Fruit fly (Drosophila melanogaster) whole organism, embryonic: ENCODE results near the gene CG13085.
A peak's percentile ranks its signal among the peaks of the same experiment; 100 is the strongest.

Experiments used
- Antp ChIP-seq: fragments of 200-800 bp; sonication (Bioruptor generic); optimal IDR thresholded peaks from 3 replicates; lab custom pipeline; 2016; ENCODE audit warnings: missing biosample characterization, missing genetic modification characterization
- Atf3 ChIP-seq: fragments of 200-800 bp; sonication (Bioruptor generic); optimal IDR thresholded peaks from 3 replicates; lab custom pipeline; 2016; ENCODE audit warnings: missing biosample characterization, missing genetic modification characterization
- Awh ChIP-seq: fragments of 200-800 bp; sonication (Bioruptor generic); IDR thresholded peaks from 2 replicates; pipeline ENCODE4, ENCODE4 v1.3.6; 2022; ENCODE audit warnings: missing biosample characterization, missing genetic modification characterization
- CG10654 ChIP-seq: fragments of 200-800 bp; sonication (Bioruptor generic); optimal IDR thresholded peaks from 2 replicates; lab custom pipeline; 2016; ENCODE audit warnings: missing biosample characterization, missing genetic modification characterization
- CG11247 ChIP-seq: fragments of 200-800 bp; sonication (Bioruptor generic); IDR thresholded peaks from 2 replicates; pipeline ENCODE4 v1.3.6; 2022; ENCODE audit warnings: missing biosample characterization, missing genetic modification characterization
- CG12104 ChIP-seq: fragments of 200-800 bp; sonication (Bioruptor generic); optimal IDR thresholded peaks from 3 replicates; lab custom pipeline; 2016; ENCODE audit warnings: missing biosample characterization, missing genetic modification characterization
- CG12391 ChIP-seq: fragments of 200-800 bp; sonication (Bioruptor generic); optimal IDR thresholded peaks from 3 replicates; lab custom pipeline; 2018; ENCODE audit warnings: missing biosample characterization, mild to moderate bottlenecking, missing genetic modification characterization, moderate library complexity
- CG13296 ChIP-seq: fragments of 200-800 bp; sonication (Bioruptor generic); optimal IDR thresholded peaks from 3 replicates; lab custom pipeline; 2018; ENCODE audit warnings: missing biosample characterization, mild to moderate bottlenecking, missing genetic modification characterization
- CG13894 ChIP-seq: fragments of 200-800 bp; sonication (Bioruptor generic); optimal IDR thresholded peaks from 3 replicates; lab custom pipeline; 2018; ENCODE audit warnings: missing biosample characterization, mild to moderate bottlenecking, missing genetic modification characterization, moderate library complexity
- CG15479 ChIP-seq: fragments of 200-800 bp; sonication (Bioruptor generic); optimal IDR thresholded peaks from 3 replicates; lab custom pipeline; 2019; ENCODE audit warnings: missing biosample characterization, mild to moderate bottlenecking, missing genetic modification characterization, moderate library complexity
- CG17359 ChIP-seq: fragments of 200-800 bp; sonication (Bioruptor generic); optimal IDR thresholded peaks from 3 replicates; lab custom pipeline; 2018; ENCODE audit warnings: missing biosample characterization, mild to moderate bottlenecking, missing genetic modification characterization, moderate library complexity
- CG17568 ChIP-seq: fragments of 200-800 bp; sonication (Bioruptor generic); optimal IDR thresholded peaks from 2 replicates; lab custom pipeline; 2018; ENCODE audit warnings: missing biosample characterization, mild to moderate bottlenecking, missing genetic modification characterization, moderate library complexity
- CG18619 ChIP-seq: fragments of 200-800 bp; sonication (Bioruptor generic); optimal IDR thresholded peaks from 3 replicates; lab custom pipeline; 2017; ENCODE audit warnings: missing biosample characterization, mild to moderate bottlenecking, missing genetic modification characterization
- CG2199 ChIP-seq: fragments of 200-800 bp; sonication (Bioruptor generic); IDR thresholded peaks from 3 replicates; pipeline ENCODE4 v1.3.6; 2022; ENCODE audit warnings: missing biosample characterization, missing genetic modification characterization
- CG2678 ChIP-seq: fragments of 200-800 bp; sonication (Bioruptor generic); optimal IDR thresholded peaks from 3 replicates; lab custom pipeline; 2019; ENCODE audit warnings: missing biosample characterization, mild to moderate bottlenecking, missing genetic modification characterization, moderate library complexity
- CG3065 ChIP-seq: fragments of 200-800 bp; sonication (Bioruptor generic); optimal IDR thresholded peaks from 2 replicates; lab custom pipeline; 2016; ENCODE audit warnings: missing biosample characterization, missing genetic modification characterization
- CG6272 ChIP-seq: fragments of 200-800 bp; sonication (Bioruptor generic); IDR thresholded peaks from 2 replicates; pipeline ENCODE4 v1.3.6; 2022; ENCODE audit warnings: missing biosample characterization, missing genetic modification characterization
- CG6791 ChIP-seq: fragments of 200-800 bp; sonication (Bioruptor generic); IDR thresholded peaks from 3 replicates; pipeline ENCODE4 v1.3.6; 2022; ENCODE audit warnings: missing biosample characterization, missing genetic modification characterization; ENCODE audit not compliant: partially characterized antibody
- CG8924 ChIP-seq: fragments of 200-800 bp; optimal IDR thresholded peaks from 3 replicates; lab custom pipeline; 2019; ENCODE audit warnings: missing biosample characterization, mild to moderate bottlenecking, missing genetic modification characterization, moderate library complexity
- CG9727 ChIP-seq: fragments of 200-800 bp; sonication (Bioruptor generic); optimal IDR thresholded peaks from 3 replicates; lab custom pipeline; 2017; ENCODE audit warnings: missing biosample characterization, mild to moderate bottlenecking, missing genetic modification characterization
- CG9876 ChIP-seq: fragments of 200-800 bp; sonication (Bioruptor generic); optimal IDR thresholded peaks from 2 replicates; lab custom pipeline; 2016; ENCODE audit warnings: missing biosample characterization, missing genetic modification characterization
- CTCF ChIP-seq: fragments of 200-800 bp; sonication (Bioruptor generic); optimal IDR thresholded peaks from 2 replicates; lab custom pipeline; 2017; ENCODE audit warnings: missing biosample characterization, mild to moderate bottlenecking, missing genetic modification characterization, moderate library complexity
- CkIIα-i1 ChIP-seq: fragments of 200-800 bp; sonication (Bioruptor generic); IDR thresholded peaks from 2 replicates; pipeline ENCODE4 v1.3.6; 2022; ENCODE audit warnings: missing biosample characterization, missing genetic modification characterization
- D ChIP-seq, 2 experiments: fragments of 200-800 bp in 1 of 2; fragments of >200 bp in 1 of 2; sonication (Bioruptor generic) in 1 of 2; optimal IDR thresholded peaks; 2 replicates in 1 of 2; 3 replicates in 1 of 2; lab custom pipeline; 2017; ENCODE audit warnings: mild to moderate bottlenecking in 1 of 2, missing biosample characterization in 1 of 2, missing genetic modification characterization in 1 of 2, missing genetic modification reagents in 1 of 2
- Dref ChIP-seq: fragments of 200-800 bp; sonication (Bioruptor generic); IDR thresholded peaks from 2 replicates; pipeline ENCODE4 v1.3.6; 2022; ENCODE audit warnings: missing biosample characterization, missing genetic modification characterization
- MBD-R2 ChIP-seq: fragments of 200-800 bp; sonication (Bioruptor generic); IDR thresholded peaks from 2 replicates; pipeline ENCODE4 v1.3.6; 2022; ENCODE audit warnings: missing biosample characterization, missing genetic modification characterization
- MTF-1 ChIP-seq: fragments of 200-800 bp; sonication (Bioruptor generic); optimal IDR thresholded peaks from 2 replicates; lab custom pipeline; 2018; ENCODE audit warnings: missing biosample characterization, mild to moderate bottlenecking, missing genetic modification characterization, borderline replicate concordance
- NC2α ChIP-seq: fragments of 200-800 bp; sonication (Bioruptor generic); optimal IDR thresholded peaks from 2 replicates; lab custom pipeline; 2016; ENCODE audit warnings: missing biosample characterization, missing genetic modification characterization
- NFAT ChIP-seq: fragments of 200-800 bp; sonication (Bioruptor generic); IDR thresholded peaks from 2 replicates; pipeline ENCODE4 v1.3.6; 2022; ENCODE audit warnings: missing biosample characterization, missing genetic modification characterization
- Stat92E ChIP-seq, 3 experiments: fragments of >200 bp in 2 of 3; fragments of 200-800 bp in 1 of 3; sonication (Bioruptor generic) in 1 of 3; optimal IDR thresholded peaks; 2 replicates each; lab custom pipeline; 2017 to 2019; ENCODE audit warnings: missing biosample characterization in 3 of 3, missing genetic modification characterization in 3 of 3, mild to moderate bottlenecking in 1 of 3, moderate library complexity in 1 of 3
- abd-A ChIP-seq: fragments of 200-800 bp; sonication (Bioruptor generic); optimal IDR thresholded peaks from 3 replicates; lab custom pipeline; 2019; ENCODE audit warnings: missing biosample characterization, mild to moderate bottlenecking, missing genetic modification characterization, moderate library complexity
- ase ChIP-seq: fragments of 200-800 bp; sonication (Bioruptor generic); IDR thresholded peaks from 3 replicates; pipeline ENCODE4 v1.3.6; 2022; ENCODE audit warnings: missing biosample characterization, missing genetic modification characterization
- bbx ChIP-seq: fragments of 200-800 bp; sonication (Bioruptor generic); IDR thresholded peaks from 2 replicates; pipeline ENCODE4 v1.3.6; 2022; ENCODE audit warnings: missing biosample characterization, missing genetic modification characterization; ENCODE audit not compliant: partially characterized antibody
- cwo ChIP-seq: fragments of 200-800 bp; sonication (Bioruptor generic); optimal IDR thresholded peaks from 3 replicates; lab custom pipeline; 2017; ENCODE audit warnings: missing biosample characterization, missing genetic modification characterization, mild to moderate bottlenecking, moderate library complexity, missing genetic modification reagents
- dimm ChIP-seq: fragments of 200-800 bp; sonication (Bioruptor generic); IDR thresholded peaks from 2 replicates; pipeline ENCODE4 v1.3.6; 2022; ENCODE audit warnings: missing biosample characterization, missing genetic modification characterization
- dmrt99B ChIP-seq: fragments of 200-800 bp; sonication (Bioruptor generic); optimal IDR thresholded peaks from 2 replicates; lab custom pipeline; 2018; ENCODE audit warnings: missing biosample characterization, mild to moderate bottlenecking, missing genetic modification characterization, moderate library complexity
- emc ChIP-seq: fragments of 200-800 bp; sonication (Bioruptor generic); optimal IDR thresholded peaks from 2 replicates; lab custom pipeline; 2016; ENCODE audit warnings: missing biosample characterization, missing genetic modification characterization
- eyg ChIP-seq: fragments of 200-800 bp; sonication (Bioruptor generic); optimal IDR thresholded peaks from 3 replicates; lab custom pipeline; 2016; ENCODE audit warnings: missing biosample characterization, missing genetic modification characterization
- fd3F ChIP-seq: fragments of 200-800 bp; sonication (Bioruptor generic); optimal IDR thresholded peaks from 2 replicates; lab custom pipeline; 2018; ENCODE audit warnings: missing biosample characterization, mild to moderate bottlenecking, missing genetic modification characterization, moderate library complexity
- fd96Cb ChIP-seq: fragments of 200-800 bp; sonication (Bioruptor generic); optimal IDR thresholded peaks from 2 replicates; lab custom pipeline; 2018; ENCODE audit warnings: missing biosample characterization, mild to moderate bottlenecking, missing genetic modification characterization, moderate library complexity
- grau ChIP-seq: fragments of 200-800 bp; optimal IDR thresholded peaks from 3 replicates; lab custom pipeline; 2019; ENCODE audit warnings: missing biosample characterization, mild to moderate bottlenecking, missing genetic modification characterization, moderate library complexity
- gsb ChIP-seq: fragments of 200-800 bp; sonication (Bioruptor generic); IDR thresholded peaks from 2 replicates; pipeline ENCODE4 v1.3.6; 2022; ENCODE audit warnings: missing biosample characterization, missing genetic modification characterization
- gsb-n ChIP-seq: fragments of 200-800 bp; sonication (Bioruptor generic); optimal IDR thresholded peaks from 3 replicates; lab custom pipeline; 2018; ENCODE audit warnings: missing biosample characterization, mild to moderate bottlenecking, missing genetic modification characterization
- mirr ChIP-seq: fragments of 200-800 bp; sonication (Bioruptor generic); optimal IDR thresholded peaks from 3 replicates; lab custom pipeline; 2018; ENCODE audit warnings: missing biosample characterization, mild to moderate bottlenecking, missing genetic modification characterization
- mld ChIP-seq: fragments of 200-800 bp; sonication (Bioruptor generic); IDR thresholded peaks from 3 replicates; pipeline ENCODE4 v1.3.6; 2022; ENCODE audit warnings: missing biosample characterization, missing genetic modification characterization; ENCODE audit not compliant: partially characterized antibody
- stc ChIP-seq: fragments of 200-800 bp; sonication (Bioruptor generic); IDR thresholded peaks from 2 replicates; pipeline ENCODE4 v1.3.6; 2022; ENCODE audit warnings: missing biosample characterization, missing genetic modification characterization
- tgo ChIP-seq: fragments of 200-800 bp; sonication (Bioruptor generic); IDR thresholded peaks from 3 replicates; pipeline ENCODE4 v1.3.6; 2022; ENCODE audit warnings: missing biosample characterization, missing genetic modification characterization
- unpg ChIP-seq: fragments of 200-800 bp; sonication (Bioruptor generic); optimal IDR thresholded peaks from 3 replicates; lab custom pipeline; 2018; ENCODE audit warnings: missing biosample characterization, mild to moderate bottlenecking, missing genetic modification characterization, moderate library complexity
- usp ChIP-seq: fragments of >200 bp; optimal IDR thresholded peaks from 2 replicates; lab custom pipeline; 2017; ENCODE audit warnings: missing biosample characterization, missing genetic modification characterization
- vnd ChIP-seq: fragments of 200-800 bp; sonication (Bioruptor generic); IDR thresholded peaks from 3 replicates; pipeline ENCODE4 v1.3.6; 2022; ENCODE audit warnings: missing biosample characterization, missing genetic modification characterization; ENCODE audit not compliant: partially characterized antibody
- z ChIP-seq: fragments of 200-800 bp; sonication (Bioruptor generic); IDR thresholded peaks from 3 replicates; pipeline ENCODE4 v1.3.6; 2022; ENCODE audit warnings: missing biosample characterization, missing genetic modification characterization

The CG13085 gene

dm6 chr2L:19389749-19390148, 34.1 kb upstream of the CG13085 start, which contains the start of gene CG17549 (continued):
- no peak for TF ChIP-seq emc (GFP tag; lab: Kevin White, UChicago)
- no peak for TF ChIP-seq Awh (GFP tag; lab: Robert Waterston, UW)
- peak; percentile 84 for TF ChIP-seq z (GFP tag; lab: Robert Waterston, UW)
- no peak for TF ChIP-seq grau (tag; lab: Kevin White, UChicago)
- no peak for TF ChIP-seq CG13296 (GFP tag; lab: Kevin White, UChicago)
- TF ChIP-seq ase, result no peak
- 0 out of 2 replicates have a peak, but pooled peaks have one; percentile 30 for TF ChIP-seq NFAT
- TF ChIP-seq abd-A (tag; lab: Kevin White, UChicago), result no peak
- TF ChIP-seq D (optimal IDR thresholded peaks at IDR 0.05; lab: Kevin White, UChicago), result no peak
- no peak for TF ChIP-seq D (GFP tag; optimal IDR thresholded peaks at IDR 0.05; lab: Kevin White, UChicago)
- no peak for TF ChIP-seq gsb-n
- no peak for TF ChIP-seq CG12391 (tag; lab: Kevin White, UChicago)
- TF ChIP-seq MTF-1 (GFP tag; lab: Kevin White, UChicago), result no peak
- no peak for TF ChIP-seq CTCF (GFP tag; lab: Kevin White, UChicago)
- no peak for TF ChIP-seq CG10654
- no peak for TF ChIP-seq CG8924 (tag; lab: Kevin White, UChicago)
- no peak for TF ChIP-seq CG17568 (GFP tag; lab: Kevin White, UChicago)
- no peak for TF ChIP-seq Atf3 (GFP tag; lab: Kevin White, UChicago)
- no peak for TF ChIP-seq vnd
- no peak for TF ChIP-seq CG15479 (GFP tag; lab: Kevin White, UChicago)
- TF ChIP-seq Stat92E (GFP tag; optimal IDR thresholded peaks at IDR 0.05; lab: Kevin White, UChicago), result no peak
- no peak for TF ChIP-seq NC2α
- TF ChIP-seq mld (GFP tag; lab: Robert Waterston, UW), result no peak
- TF ChIP-seq CkIIα-i1 (GFP tag; lab: Robert Waterston, UW), result no peak
- no peak for TF ChIP-seq fd96Cb (tag; lab: Kevin White, UChicago)
- TF ChIP-seq CG2678, result no peak
- no peak for TF ChIP-seq Antp (GFP tag; lab: Kevin White, UChicago)
- no peak for TF ChIP-seq CG17359
- TF ChIP-seq gsb (GFP tag; lab: Robert Waterston, UW), result no peak
- no peak for TF ChIP-seq stc
- TF ChIP-seq CG2199 (GFP tag; lab: Robert Waterston, UW), result 0 out of 3 replicates have a peak, but pooled peaks have one; percentile 51
- no peak for TF ChIP-seq CG9727
- TF ChIP-seq CG11247 (GFP tag; lab: Robert Waterston, UW), result no peak
- no peak for TF ChIP-seq CG6272 (GFP tag; lab: Robert Waterston, UW)
- peak; percentile 85 for TF ChIP-seq CG13894
- TF ChIP-seq eyg (GFP tag; lab: Kevin White, UChicago), result no peak
- no peak for TF ChIP-seq MBD-R2 (GFP tag; lab: Robert Waterston, UW)
- TF ChIP-seq Dref (GFP tag; lab: Robert Waterston, UW), result no peak
- TF ChIP-seq mirr (GFP tag; lab: Kevin White, UChicago), result peak; percentile 13
- no peak for TF ChIP-seq unpg (GFP tag; lab: Kevin White, UChicago)
- TF ChIP-seq fd3F (GFP tag; lab: Kevin White, UChicago), result no peak
- TF ChIP-seq CG6791, result no peak
- TF ChIP-seq cwo, result no peak
- no peak for TF ChIP-seq dmrt99B
- no peak for TF ChIP-seq tgo (GFP tag; lab: Robert Waterston, UW)
- no peak for TF ChIP-seq CG3065
- no peak for TF ChIP-seq dimm
- 0 out of 2 replicates have a peak, but pooled peaks have one; percentile 17 for TF ChIP-seq bbx (GFP tag; lab: Robert Waterston, UW)
- TF ChIP-seq CG12104 (GFP tag; lab: Kevin White, UChicago), result no peak
- TF ChIP-seq CG9876 (GFP tag; lab: Kevin White, UChicago), result no peak
- no peak for TF ChIP-seq usp (GFP tag; lab: Kevin White, UChicago)
- TF ChIP-seq CG18619 (GFP tag; lab: Kevin White, UChicago), result no peak
